Worm (Caenorhabditis elegans) whole organism, L4/young adult: Measurements from ENCODE around the gene Y50E8A.5.

Source experiments
- W03F9.2 ChIP-seq: fragments of 150-350 bp; optimal IDR thresholded peaks from 2 replicates; lab custom pipeline; 2014; ENCODE audit warnings: missing biosample characterization, missing genetic modification characterization
- dao-5 ChIP-seq: sonication (generic microtip); optimal IDR thresholded peaks from 2 replicates; lab custom pipeline; 2016; ENCODE audit warnings: missing genotype, missing genetic modification characterization, moderate library complexity, missing compliant biosample characterization
- him-1 ChIP-seq: sonication (generic microtip); optimal IDR thresholded peaks from 2 replicates; lab custom pipeline; 2016; ENCODE audit warnings: missing genotype, missing genetic modification reagents, missing genetic modification characterization, missing compliant biosample characterization

Gene Y50E8A.5

ce11 chrV:14729343-14729742, 7.4 kb downstream of the Y50E8A.5 start, which contains the start of gene oig-3:
TSS of gene oig-3 (plus strand) at chrV:14729643.
- TF ChIP-seq W03F9.2 (tag; lab: Kevin White, UChicago) (no peak), dao-5 (tag; lab: Kevin White, UChicago) (no peak), him-1 (tag; lab: Kevin White, UChicago) (no peak)

- TF ChIP-seq W03F9.2 (tag; lab: Kevin White, UChicago) = no peak
- TF ChIP-seq dao-5 (tag; lab: Kevin White, UChicago) = no peak
- TF ChIP-seq him-1 (tag; lab: Kevin White, UChicago) = no peak
Observed at ce11 chrV:14728754-14729153, 8.0 kb downstream of the Y50E8A.5 start, which contains the start of gene Y50E8A.2. TSS of gene Y50E8A.2 (minus strand) at chrV:14728854.

DNA sequence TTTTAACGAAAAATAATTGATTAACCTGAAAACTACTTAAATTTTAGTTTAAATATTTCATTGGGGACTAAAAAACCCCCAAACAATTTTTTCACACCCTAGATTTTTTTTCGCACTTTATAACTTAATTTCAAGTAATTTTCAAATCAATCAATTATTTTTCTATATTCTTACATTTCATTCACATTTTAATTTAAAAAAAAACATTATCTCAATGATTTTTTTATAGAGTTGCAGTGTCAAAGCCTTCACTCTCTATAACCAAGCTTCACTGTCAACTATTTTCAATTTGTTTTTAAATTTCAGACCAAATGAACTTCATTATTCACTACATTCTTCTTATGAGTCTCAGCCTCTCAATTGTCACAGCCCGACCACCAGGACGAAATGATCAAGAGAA, 10.2 kb downstream of the Y50E8A.5 start, which contains the start of gene Y50E8A.1:
Y50E8A.1 (plus strand) TSS at position 301 of the 400 bp plus-strand sequence.
- no peak for TF ChIP-seq W03F9.2 (tag; lab: Kevin White, UChicago)
- TF ChIP-seq dao-5 (tag; lab: Kevin White, UChicago) = no peak
- TF ChIP-seq him-1 (tag; lab: Kevin White, UChicago) = no peak

ce11 chrV:14725409-14725808, 11.3 kb downstream of the Y50E8A.5 start:
- TF ChIP-seq W03F9.2 (tag; lab: Kevin White, UChicago) (no peak), dao-5 (tag; lab: Kevin White, UChicago) (no peak), him-1 (tag; lab: Kevin White, UChicago) (no peak)

DNA sequence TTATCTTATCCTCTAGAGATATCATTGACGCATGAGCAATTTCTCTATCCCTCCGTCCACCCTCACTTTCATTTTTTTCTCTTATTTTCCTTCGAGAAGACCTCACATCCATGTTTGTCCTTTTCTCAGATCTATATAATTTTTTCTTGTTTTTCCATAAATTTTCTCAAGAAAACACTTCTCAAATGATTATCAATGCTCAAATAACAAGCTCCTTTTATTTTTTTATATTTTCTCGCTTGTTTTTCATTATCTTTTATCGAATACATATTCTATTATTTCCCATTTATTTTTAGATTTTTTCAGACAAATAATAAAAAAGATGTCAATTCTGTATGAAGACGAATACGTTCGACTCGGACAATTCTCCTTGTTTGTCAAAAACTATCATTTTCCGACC, 13.7 kb downstream of the Y50E8A.5 start, which contains the start of gene R08A2.7:
R08A2.7 (plus strand) TSS at position 301 of the 400 bp plus-strand sequence.
- TF ChIP-seq W03F9.2 (tag; lab: Kevin White, UChicago) (no peak), him-1 (tag; lab: Kevin White, UChicago) (no peak), dao-5 (tag; lab: Kevin White, UChicago) (no peak)

DNA sequence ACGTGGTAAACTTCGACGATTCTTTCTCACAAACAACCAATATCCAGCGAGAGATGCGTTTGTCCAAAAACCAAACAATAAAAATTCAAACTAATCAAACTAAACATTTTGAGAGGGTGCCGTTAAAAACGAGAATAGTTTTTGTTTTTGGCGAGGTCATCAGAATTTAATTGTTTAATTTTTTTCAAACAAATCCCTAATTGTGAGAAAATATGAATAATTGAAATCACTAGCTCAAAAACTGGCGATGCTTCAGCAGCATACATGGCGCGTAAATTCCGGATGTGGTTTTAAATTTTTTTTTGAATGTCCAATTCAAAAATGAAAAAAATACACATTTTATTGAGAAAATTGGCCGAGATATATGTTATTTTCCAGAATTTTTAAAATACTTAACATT, 17.3 kb downstream of the Y50E8A.5 start, which contains the start of gene R08A2.1:
R08A2.1 (minus strand) TSS at position 101 of the 400 bp plus-strand sequence.
- TF ChIP-seq him-1 (tag; lab: Kevin White, UChicago) (no peak), dao-5 (tag; lab: Kevin White, UChicago) (no peak), W03F9.2 (tag; lab: Kevin White, UChicago) (no peak)

ce11 chrV:14716114-14716513, 20.6 kb downstream of the Y50E8A.5 start, which contains the start of gene fbxa-147:
TSS of gene fbxa-147 (plus strand) at chrV:14716499.
- no peak for TF ChIP-seq W03F9.2 (tag; lab: Kevin White, UChicago)
- no peak for TF ChIP-seq him-1 (tag; lab: Kevin White, UChicago)
- no peak for TF ChIP-seq dao-5 (tag; lab: Kevin White, UChicago)

DNA sequence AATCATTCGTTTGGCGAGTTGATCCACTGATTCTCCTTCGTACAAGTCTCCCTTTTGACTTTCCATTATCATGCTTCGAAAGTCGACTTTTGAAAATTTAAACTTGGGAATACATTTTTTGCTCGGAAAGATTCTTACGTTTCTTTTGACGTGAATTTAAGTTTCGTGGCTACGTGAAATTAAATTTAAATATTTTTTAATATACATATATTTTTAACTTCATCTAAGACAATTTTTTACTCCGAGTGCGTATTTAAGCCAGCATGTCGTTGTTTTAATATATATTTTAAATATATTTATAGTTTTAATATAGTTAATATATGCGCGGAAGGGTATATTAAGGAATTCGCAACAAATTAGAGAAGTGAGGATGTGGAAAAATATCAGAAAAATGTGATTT, 21.1 kb downstream of the Y50E8A.5 start, which contains the start of gene R08A2.2:
R08A2.2 (minus strand) TSS at position 101 of the 400 bp plus-strand sequence.
- TF ChIP-seq dao-5 (tag; lab: Kevin White, UChicago) = no peak
- TF ChIP-seq him-1 (tag; lab: Kevin White, UChicago) = no peak
- no peak for TF ChIP-seq W03F9.2 (tag; lab: Kevin White, UChicago)

ce11 chrV:14712316-14712715, 24.4 kb downstream of the Y50E8A.5 start, which contains the start of gene R08A2.5:
TSS of gene R08A2.5 (plus strand) at chrV:14712616.
- TF ChIP-seq W03F9.2 (tag; lab: Kevin White, UChicago) (no peak), him-1 (tag; lab: Kevin White, UChicago) (no peak), dao-5 (tag; lab: Kevin White, UChicago) (no peak)

DNA sequence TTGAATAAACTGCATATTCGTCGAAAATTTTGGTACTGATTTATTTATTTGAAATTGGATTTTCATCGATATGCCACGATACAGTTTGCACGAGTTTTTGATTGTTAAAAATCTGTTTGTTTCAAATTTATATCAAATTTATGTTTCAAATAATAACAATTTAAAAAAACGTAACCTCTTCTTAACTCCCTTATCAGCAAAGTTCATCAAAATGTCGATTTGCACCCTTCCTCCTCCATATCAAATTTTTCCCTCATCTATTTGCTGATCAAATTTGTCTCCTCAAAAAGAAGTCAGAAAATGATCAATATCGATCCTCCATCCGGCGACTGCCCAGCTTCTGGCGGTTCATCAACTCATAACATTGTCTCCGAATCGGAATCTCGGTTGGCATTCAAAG, 25.7 kb downstream of the Y50E8A.5 start, which contains the start of gene ssp-33:
ssp-33 (plus strand) TSS at position 301 of the 400 bp plus-strand sequence.
- TF ChIP-seq W03F9.2 (tag; lab: Kevin White, UChicago) (no peak), him-1 (tag; lab: Kevin White, UChicago) (no peak), dao-5 (tag; lab: Kevin White, UChicago) (no peak)

ce11 chrV:14707958-14708357, 28.8 kb downstream of the Y50E8A.5 start, which contains the start of gene R08A2.9:
TSS of gene R08A2.9 (plus strand) at chrV:14708258.
- TF ChIP-seq W03F9.2 (tag; lab: Kevin White, UChicago) (no peak), dao-5 (tag; lab: Kevin White, UChicago) (no peak), him-1 (tag; lab: Kevin White, UChicago) (no peak)

ce11 chrV:14698666-14699065, 38.1 kb downstream of the Y50E8A.5 start, which contains the start of gene set-5:
TSS of gene set-5 (plus strand) at chrV:14698966.
- TF ChIP-seq W03F9.2 (tag; lab: Kevin White, UChicago) (no peak), dao-5 (tag; lab: Kevin White, UChicago) (no peak), him-1 (tag; lab: Kevin White, UChicago) (no peak)

DNA sequence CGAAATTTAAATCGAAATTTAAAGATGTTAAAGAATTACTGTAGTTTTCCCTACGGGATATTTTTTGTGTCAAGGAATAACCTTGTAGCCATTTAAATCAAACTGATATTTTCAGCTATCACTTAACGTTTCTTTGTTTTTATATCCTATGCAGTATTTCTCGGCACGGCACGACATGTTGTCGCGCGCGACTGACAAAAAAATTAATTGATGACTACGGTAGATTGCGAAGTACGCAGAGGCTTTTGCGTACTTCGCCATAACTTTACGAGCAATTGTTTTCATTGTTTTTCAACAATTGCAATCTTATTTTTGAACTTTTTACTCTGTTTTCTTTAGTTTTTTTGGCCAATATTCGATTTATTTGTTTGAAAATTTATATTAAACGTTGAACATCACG, 38.7 kb downstream of the Y50E8A.5 start:
- TF ChIP-seq him-1 (tag; lab: Kevin White, UChicago) = no peak
- TF ChIP-seq dao-5 (tag; lab: Kevin White, UChicago) = no peak
- TF ChIP-seq W03F9.2 (tag; lab: Kevin White, UChicago) = no peak
